Worm (Caenorhabditis elegans) whole organism, L1 larva: Measurements from ENCODE around the gene M199.2.

ENCODE experiments used
- ceh-82 ChIP-seq, 3 experiments: fragments of 150-350 bp in 1 of 3; sonication (generic microtip) in 2 of 3; optimal IDR thresholded peaks; 2 replicates each; lab custom pipeline; 2014 to 2017; ENCODE audit warnings: missing biosample characterization in 3 of 3, missing genetic modification characterization in 3 of 3
- elt-2 ChIP-seq: sonication (generic microtip); optimal IDR thresholded peaks from 2 replicates; lab custom pipeline; 2016; ENCODE audit warnings: missing genetic modification characterization, mild to moderate bottlenecking, inconsistent platforms, missing compliant biosample characterization, missing genetic modification reagents
- hlh-4 ChIP-seq: sonication (generic microtip); optimal IDR thresholded peaks from 2 replicates; lab custom pipeline; 2016; ENCODE audit warnings: mild to moderate bottlenecking, missing genetic modification characterization, missing compliant biosample characterization
- lin-15B ChIP-seq: fragments of 150-350 bp; sonication (generic microtip); optimal IDR thresholded peaks from 3 replicates; lab custom pipeline; 2014; ENCODE audit warnings: missing biosample characterization, missing genetic modification characterization
- pax-3 ChIP-seq: fragments of 200-800 bp; sonication (Bioruptor generic); optimal IDR thresholded peaks from 2 replicates; lab custom pipeline; 2018; ENCODE audit warnings: mild to moderate bottlenecking, missing genetic modification characterization, moderate library complexity, missing compliant biosample characterization
- pqm-1 ChIP-seq: sonication (generic microtip); optimal IDR thresholded peaks from 3 replicates; lab custom pipeline; 2017; ENCODE audit warnings: missing biosample characterization, missing genetic modification characterization
- rnt-1 ChIP-seq: sonication (generic microtip); optimal IDR thresholded peaks from 2 replicates; lab custom pipeline; 2016; ENCODE audit warnings: mild to moderate bottlenecking, missing genetic modification characterization, moderate library complexity, missing compliant biosample characterization
- zag-1 ChIP-seq: fragments of 150-350 bp; optimal IDR thresholded peaks from 2 replicates; lab custom pipeline; 2014; ENCODE audit warnings: missing biosample characterization, missing genetic modification characterization
- ztf-11 ChIP-seq, 2 experiments: sonication (generic microtip); optimal IDR thresholded peaks; 2 replicates each; lab custom pipeline; 2016 to 2017; ENCODE audit warnings: missing genetic modification characterization in 2 of 2, missing biosample characterization in 1 of 2, missing compliant biosample characterization in 1 of 2

DNA sequence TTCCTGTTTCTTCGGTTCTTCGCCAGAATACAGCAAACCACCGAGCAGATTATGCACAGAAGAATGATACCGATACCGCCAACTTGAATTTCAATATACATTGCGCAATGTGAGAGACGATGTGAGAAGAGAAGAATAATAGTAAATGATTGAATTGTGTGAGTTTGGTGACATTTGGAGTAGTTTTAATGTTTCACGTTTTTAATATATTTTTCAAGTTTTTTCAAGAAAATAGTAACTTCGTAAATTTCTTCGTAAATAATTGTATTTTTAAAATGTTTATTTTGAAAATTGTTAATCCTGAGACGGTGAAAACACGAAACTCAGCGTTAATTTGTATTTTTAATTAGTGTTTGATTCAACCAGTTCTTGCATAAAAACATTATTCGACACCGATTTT is 4.5 kb downstream of the M199.2 start, which contains the start of gene M199.134:
- TF ChIP-seq pax-3 (tag; lab: Kevin White, UChicago), result no peak
- no peak for TF ChIP-seq rnt-1 (tag; lab: Kevin White, UChicago)
- no peak for TF ChIP-seq lin-15B (tag; lab: Kevin White, UChicago)
- no peak for TF ChIP-seq pqm-1 (tag; lab: Kevin White, UChicago)
- TF ChIP-seq ceh-82 (tag; optimal IDR thresholded peaks at IDR 0.05; lab: Kevin White, UChicago), result no peak
- TF ChIP-seq zag-1 (tag; lab: Kevin White, UChicago), result no peak
- TF ChIP-seq ztf-11 (tag; optimal IDR thresholded peaks at IDR 0.05; lab: Kevin White, UChicago), result no peak
- TF ChIP-seq elt-2 (tag; lab: Kevin White, UChicago), result no peak
- TF ChIP-seq hlh-4 (tag; lab: Kevin White, UChicago), result no peak
